Fruit fly (Drosophila melanogaster) whole organism, embryonic: Measurements from ENCODE around the gene htk.

Source experiments
- Abd-B ChIP-seq: fragments of 200-800 bp; sonication (Bioruptor generic); optimal IDR thresholded peaks from 2 replicates; lab custom pipeline; 2018; ENCODE audit warnings: missing biosample characterization, mild to moderate bottlenecking, missing genetic modification characterization, moderate library complexity
- Antp ChIP-seq: fragments of 200-800 bp; sonication (Bioruptor generic); optimal IDR thresholded peaks from 3 replicates; lab custom pipeline; 2016; ENCODE audit warnings: missing biosample characterization, missing genetic modification characterization
- CG1024 ChIP-seq: fragments of 200-800 bp; sonication (Bioruptor generic); IDR thresholded peaks from 2 replicates; pipeline ENCODE4 v1.3.6; 2022; ENCODE audit warnings: missing biosample characterization, missing genetic modification characterization
- CG11723 ChIP-seq: fragments of 200-800 bp; sonication (Bioruptor generic); optimal IDR thresholded peaks from 2 replicates; lab custom pipeline; 2017; ENCODE audit warnings: missing biosample characterization, mild to moderate bottlenecking, missing genetic modification characterization
- CG12155 ChIP-seq: fragments of 200-800 bp; sonication (Bioruptor generic); optimal IDR thresholded peaks from 3 replicates; lab custom pipeline; 2016; ENCODE audit warnings: missing biosample characterization, missing genetic modification characterization
- CG13775 ChIP-seq: fragments of 200-800 bp; sonication (Bioruptor generic); optimal IDR thresholded peaks from 3 replicates; lab custom pipeline; 2017; ENCODE audit warnings: missing biosample characterization, mild to moderate bottlenecking, missing genetic modification characterization
- CG14667 ChIP-seq: fragments of 200-800 bp; sonication (Bioruptor generic); IDR thresholded peaks from 2 replicates; pipeline ENCODE4 v1.3.6; 2022; ENCODE audit warnings: missing biosample characterization, missing genetic modification characterization
- CG2199 ChIP-seq: fragments of 200-800 bp; sonication (Bioruptor generic); IDR thresholded peaks from 3 replicates; pipeline ENCODE4 v1.3.6; 2022; ENCODE audit warnings: missing biosample characterization, missing genetic modification characterization
- CG31441 ChIP-seq: fragments of 200-800 bp; sonication (Bioruptor generic); IDR thresholded peaks from 2 replicates; pipeline ENCODE4 v1.3.6; 2022; ENCODE audit warnings: missing biosample characterization, missing genetic modification characterization
- CG4854 ChIP-seq: fragments of 200-800 bp; sonication (Bioruptor generic); optimal IDR thresholded peaks from 2 replicates; lab custom pipeline; 2016; ENCODE audit warnings: missing biosample characterization, missing genetic modification characterization, inconsistent platforms
- CG6175 ChIP-seq: fragments of 200-800 bp; sonication (Bioruptor generic); IDR thresholded peaks from 3 replicates; pipeline ENCODE4 v1.3.6; 2022; ENCODE audit warnings: missing biosample characterization, missing genetic modification characterization
- CG7786 ChIP-seq: fragments of 200-800 bp; sonication (Bioruptor generic); optimal IDR thresholded peaks from 2 replicates; lab custom pipeline; 2016; ENCODE audit warnings: missing biosample characterization, missing genetic modification characterization
- CG9727 ChIP-seq: fragments of 200-800 bp; sonication (Bioruptor generic); optimal IDR thresholded peaks from 3 replicates; lab custom pipeline; 2017; ENCODE audit warnings: missing biosample characterization, mild to moderate bottlenecking, missing genetic modification characterization
- CHES-1-like ChIP-seq: fragments of 200-800 bp; sonication (Bioruptor generic); optimal IDR thresholded peaks from 2 replicates; lab custom pipeline; 2016; ENCODE audit warnings: missing biosample characterization, missing genetic modification characterization
- Camta ChIP-seq: fragments of 200-800 bp; sonication (Bioruptor generic); optimal IDR thresholded peaks from 2 replicates; lab custom pipeline; 2016; ENCODE audit warnings: missing biosample characterization, missing genetic modification characterization
- Chrac-16 ChIP-seq: fragments of 200-800 bp; sonication (Bioruptor generic); optimal IDR thresholded peaks from 3 replicates; lab custom pipeline; 2016; ENCODE audit warnings: missing biosample characterization, missing genetic modification characterization
- Dp ChIP-seq: fragments of 200-800 bp; sonication (Bioruptor generic); optimal IDR thresholded peaks from 2 replicates; lab custom pipeline; 2018; ENCODE audit warnings: missing biosample characterization, mild to moderate bottlenecking, missing genetic modification characterization, moderate library complexity
- Fer2 ChIP-seq: fragments of 200-800 bp; sonication (Bioruptor generic); optimal IDR thresholded peaks from 2 replicates; lab custom pipeline; 2018; ENCODE audit warnings: missing biosample characterization, mild to moderate bottlenecking, missing genetic modification characterization, moderate library complexity
- Hr51 ChIP-seq, 2 experiments: fragments of 200-800 bp; sonication (Bioruptor generic); optimal IDR thresholded peaks; 2 replicates in 1 of 2; 3 replicates in 1 of 2; lab custom pipeline; 2016 to 2018; ENCODE audit warnings: missing biosample characterization in 2 of 2, missing genetic modification characterization in 2 of 2, mild to moderate bottlenecking in 1 of 2, moderate library complexity in 1 of 2
- Mes4 ChIP-seq: fragments of 200-800 bp; sonication (Bioruptor generic); optimal IDR thresholded peaks from 2 replicates; lab custom pipeline; 2016; ENCODE audit warnings: missing biosample characterization, missing genetic modification characterization
- NC2β ChIP-seq: fragments of 200-800 bp; sonication (Bioruptor generic); optimal IDR thresholded peaks from 2 replicates; lab custom pipeline; 2016; ENCODE audit warnings: missing biosample characterization, missing genetic modification characterization
- Oaz ChIP-seq: fragments of 200-800 bp; sonication (Bioruptor generic); IDR thresholded peaks from 2 replicates; pipeline ENCODE4 v1.3.6; 2022; ENCODE audit warnings: missing biosample characterization, missing genetic modification characterization
- Pdp1 ChIP-seq, 2 experiments: fragments of 200-800 bp; sonication (Bioruptor generic); optimal IDR thresholded peaks; 3 replicates each; lab custom pipeline; 2016; ENCODE audit warnings: missing biosample characterization in 2 of 2, missing genetic modification characterization in 2 of 2, mild to moderate bottlenecking in 1 of 2, moderate library complexity in 1 of 2
- Rx ChIP-seq: fragments of 200-800 bp; sonication (Bioruptor generic); IDR thresholded peaks from 2 replicates; pipeline ENCODE4 v1.3.6; 2022; ENCODE audit warnings: missing biosample characterization, missing genetic modification characterization
- Sox102F ChIP-seq: fragments of 200-800 bp; sonication (Bioruptor generic); optimal IDR thresholded peaks from 2 replicates; lab custom pipeline; 2018; ENCODE audit warnings: missing biosample characterization, mild to moderate bottlenecking, missing genetic modification characterization, moderate library complexity
- Spps ChIP-seq: fragments of 200-800 bp; sonication (Bioruptor generic); optimal IDR thresholded peaks from 2 replicates; lab custom pipeline; 2018; ENCODE audit warnings: missing biosample characterization, mild to moderate bottlenecking, missing genetic modification characterization
- Xbp1 ChIP-seq: fragments of 200-800 bp; sonication (Bioruptor generic); optimal IDR thresholded peaks from 3 replicates; lab custom pipeline; 2016; ENCODE audit warnings: missing biosample characterization, mild to moderate bottlenecking, missing genetic modification characterization
- cad ChIP-seq: fragments of >200 bp; optimal IDR thresholded peaks from 2 replicates; lab custom pipeline; 2017; ENCODE audit warnings: missing biosample characterization, missing genetic modification characterization
- croc ChIP-seq: fragments of 200-800 bp; sonication (Bioruptor generic); conservative IDR thresholded peaks from 3 replicates; pipeline ENCODE4 v1.3.6; 2022; ENCODE audit warnings: missing biosample characterization, missing genetic modification characterization
- dati ChIP-seq: fragments of 200-800 bp; sonication (Bioruptor generic); IDR thresholded peaks from 2 replicates; pipeline ENCODE4 v1.3.6; 2022; ENCODE audit warnings: missing biosample characterization, missing genetic modification characterization
- dimm ChIP-seq: fragments of 200-800 bp; sonication (Bioruptor generic); IDR thresholded peaks from 2 replicates; pipeline ENCODE4 v1.3.6; 2022; ENCODE audit warnings: missing biosample characterization, missing genetic modification characterization
- eyg ChIP-seq: fragments of 200-800 bp; sonication (Bioruptor generic); optimal IDR thresholded peaks from 3 replicates; lab custom pipeline; 2016; ENCODE audit warnings: missing biosample characterization, missing genetic modification characterization
- fd64A ChIP-seq: fragments of 200-800 bp; sonication (Bioruptor generic); optimal IDR thresholded peaks from 3 replicates; lab custom pipeline; 2018; ENCODE audit warnings: missing biosample characterization, mild to moderate bottlenecking, missing genetic modification characterization
- gsb ChIP-seq: fragments of 200-800 bp; sonication (Bioruptor generic); IDR thresholded peaks from 2 replicates; pipeline ENCODE4 v1.3.6; 2022; ENCODE audit warnings: missing biosample characterization, missing genetic modification characterization
- ham ChIP-seq: fragments of 200-800 bp; sonication (Bioruptor generic); IDR thresholded peaks from 2 replicates; pipeline ENCODE4 v1.3.6; 2022; ENCODE audit warnings: missing biosample characterization, missing genetic modification characterization
- hth ChIP-seq: fragments of >200 bp; optimal IDR thresholded peaks from 2 replicates; lab custom pipeline; 2017; ENCODE audit warnings: inconsistent platforms
- jumu ChIP-seq: fragments of 200-800 bp; sonication (Bioruptor generic); optimal IDR thresholded peaks from 3 replicates; lab custom pipeline; 2016; ENCODE audit warnings: missing biosample characterization, missing genetic modification characterization
- lilli ChIP-seq: fragments of 200-800 bp; sonication (Bioruptor generic); optimal IDR thresholded peaks from 3 replicates; lab custom pipeline; 2016; ENCODE audit warnings: missing biosample characterization, missing genetic modification characterization
- nerfin-2 ChIP-seq: fragments of 200-800 bp; sonication (Bioruptor generic); IDR thresholded peaks from 2 replicates; pipeline ENCODE4 v1.3.6; 2022; ENCODE audit warnings: missing biosample characterization, missing genetic modification characterization; ENCODE audit not compliant: partially characterized antibody
- onecut ChIP-seq: fragments of 200-800 bp; sonication (Bioruptor generic); IDR thresholded peaks from 2 replicates; pipeline ENCODE4 v1.3.6; 2022; ENCODE audit warnings: missing biosample characterization, missing genetic modification characterization
- org-1 ChIP-seq: fragments of 200-800 bp; sonication (Bioruptor generic); optimal IDR thresholded peaks from 2 replicates; lab custom pipeline; 2017; ENCODE audit warnings: missing biosample characterization, missing genetic modification characterization
- otp ChIP-seq: fragments of 200-800 bp; sonication (Bioruptor generic); IDR thresholded peaks from 3 replicates; pipeline ENCODE4, ENCODE4 v1.3.6; 2022; ENCODE audit warnings: missing biosample characterization, missing genetic modification characterization
- pan ChIP-seq, 4 experiments: fragments of >200 bp in 3 of 4; fragments of 200-800 bp in 1 of 4; sonication (Bioruptor generic) in 1 of 4; optimal IDR thresholded peaks in 3 of 4; IDR thresholded peaks in 1 of 4; 2 replicates each; pipeline versions ENCODE4 v1.3.6 to Lab custom; 2017 to 2022; ENCODE audit warnings: missing biosample characterization in 2 of 4, missing genetic modification characterization in 2 of 4, mixed read lengths in 1 of 4
- scrt ChIP-seq: fragments of 200-800 bp; sonication (Bioruptor generic); optimal IDR thresholded peaks from 2 replicates; lab custom pipeline; 2018; ENCODE audit warnings: missing biosample characterization, mild to moderate bottlenecking, missing genetic modification characterization, moderate library complexity
- sens ChIP-seq: fragments of 200-800 bp; sonication (Bioruptor generic); peaks from one replicate; lab custom pipeline; 2016; ENCODE audit warnings: missing biosample characterization, missing genetic modification characterization
- so ChIP-seq: fragments of 200-800 bp; sonication (Bioruptor generic); IDR thresholded peaks from 3 replicates; pipeline ENCODE4 v1.3.6; 2022; ENCODE audit warnings: missing biosample characterization, missing genetic modification characterization
- sob ChIP-seq: fragments of 200-800 bp; sonication (Bioruptor generic); IDR thresholded peaks from 2 replicates; pipeline ENCODE4 v1.3.6; 2022; ENCODE audit warnings: missing biosample characterization, missing genetic modification characterization
- tll ChIP-seq, 2 experiments: fragments of 200-800 bp in 1 of 2; fragments of >200 bp in 1 of 2; sonication (Bioruptor generic) in 1 of 2; optimal IDR thresholded peaks; 2 replicates each; lab custom pipeline; 2017 to 2019; ENCODE audit warnings: missing biosample characterization in 2 of 2, missing genetic modification characterization in 2 of 2, mild to moderate bottlenecking in 1 of 2, moderate library complexity in 1 of 2
- tup ChIP-seq: fragments of 200-800 bp; sonication (Bioruptor generic); optimal IDR thresholded peaks from 2 replicates; lab custom pipeline; 2016; ENCODE audit warnings: missing biosample characterization, mild to moderate bottlenecking, missing genetic modification characterization, moderate library complexity

The htk gene

DNA sequence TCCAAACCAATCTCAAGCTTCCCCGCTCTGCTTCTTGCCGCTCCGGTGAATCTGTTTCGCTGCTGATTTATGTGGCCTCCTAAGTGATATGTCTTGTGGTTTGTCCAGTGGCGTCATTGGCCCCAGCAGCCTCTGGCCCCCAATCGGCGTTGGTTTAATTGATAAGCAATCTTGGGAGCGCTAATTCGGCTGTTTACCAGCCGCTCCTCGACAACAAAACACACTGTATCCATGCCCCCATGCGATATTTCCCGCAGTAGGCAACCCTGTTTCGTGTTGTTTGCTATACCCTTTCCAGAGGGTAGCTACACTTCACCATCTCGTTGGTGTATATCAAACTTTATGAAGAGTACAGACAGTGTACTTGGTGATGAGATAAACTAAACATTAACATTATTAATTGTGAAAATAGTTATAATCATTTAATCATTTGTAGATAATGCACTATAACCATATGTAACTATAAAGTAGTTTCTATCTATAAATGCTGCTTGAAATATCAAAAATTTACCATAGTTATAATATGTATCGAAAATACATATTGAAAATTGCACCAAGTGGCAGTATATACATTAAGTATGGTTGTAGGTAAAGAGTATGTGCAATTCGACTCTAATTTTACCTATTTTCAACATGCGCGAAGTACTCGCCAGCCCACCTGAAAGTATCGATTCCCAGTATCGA lies 5.0 kb downstream of the htk start, which contains the start of gene shop (continued):
- no peak for TF ChIP-seq ham (GFP tag; lab: Robert Waterston, UW)
- peak; percentile 50; the same call in 2 of the 3 replicates for TF ChIP-seq croc
- TF ChIP-seq NC2β (GFP tag; lab: Kevin White, UChicago): peak; percentile 7
- TF ChIP-seq lilli (GFP tag; lab: Kevin White, UChicago): peak; percentile 84
- peak; percentile 86 for TF ChIP-seq Abd-B (GFP tag; lab: Kevin White, UChicago)
- TF ChIP-seq tll (GFP tag; optimal IDR thresholded peaks at IDR 0.05; lab: Kevin White, UChicago): no peak
- TF ChIP-seq Sox102F (GFP tag; lab: Kevin White, UChicago): peak; percentile 88
- peak; percentile 52 for TF ChIP-seq CHES-1-like (GFP tag; lab: Kevin White, UChicago)
- peak; percentile 94 for TF ChIP-seq CG31441 (GFP tag; lab: Robert Waterston, UW)
- TF ChIP-seq Mes4 (GFP tag; lab: Kevin White, UChicago): peak; percentile 65
- peak; percentile 15 for TF ChIP-seq tup
- TF ChIP-seq CG1024 (GFP tag; lab: Robert Waterston, UW): peak; percentile 37; the same call in 1 of the 2 replicates
- no peak for TF ChIP-seq nerfin-2 (GFP tag; lab: Robert Waterston, UW)
- peak; percentile 84 for TF ChIP-seq Chrac-16 (GFP tag; lab: Kevin White, UChicago)
- no peak for TF ChIP-seq Rx (GFP tag; lab: Robert Waterston, UW)
- peak; percentile 65 for TF ChIP-seq scrt (GFP tag; lab: Kevin White, UChicago)
- TF ChIP-seq onecut (GFP tag; lab: Robert Waterston, UW): peak; percentile 60
- TF ChIP-seq CG14667 (GFP tag; lab: Robert Waterston, UW): peak; percentile 63
- peak; percentile 76 for TF ChIP-seq sob (GFP tag; lab: Robert Waterston, UW)
- TF ChIP-seq hth (lab: Kevin White, UChicago): no peak
- TF ChIP-seq Fer2: peak; percentile 71
- TF ChIP-seq CG13775: peak; percentile 83
- TF ChIP-seq jumu (GFP tag; lab: Kevin White, UChicago): peak; percentile 61
- peak; percentile 49 for TF ChIP-seq Spps (tag; lab: Kevin White, UChicago)
- TF ChIP-seq otp: peak; percentile 39; the same call in 1 of the 3 replicates
- peak; percentile 64 to 89 for TF ChIP-seq Hr51 (GFP tag; optimal IDR thresholded peaks at IDR 0.05; lab: Kevin White, UChicago)
- TF ChIP-seq Oaz (GFP tag; lab: Robert Waterston, UW): no peak
- peak; percentile 56; the same call in 1 of the 3 replicates for TF ChIP-seq CG6175 (GFP tag; lab: Robert Waterston, UW)
- peak; percentile 63 for TF ChIP-seq Camta (GFP tag; lab: Kevin White, UChicago)
- TF ChIP-seq dati (GFP tag; lab: Robert Waterston, UW): no peak
- TF ChIP-seq Dp (GFP tag; lab: Kevin White, UChicago): no peak
- TF ChIP-seq gsb: peak; percentile 59; the same call in 1 of the 2 replicates
- TF ChIP-seq eyg: no peak
- peak in 1 of 2 experiments; percentile 74 for TF ChIP-seq Pdp1 (GFP tag; optimal IDR thresholded peaks at IDR 0.05; lab: Kevin White, UChicago)
- TF ChIP-seq CG9727: peak; percentile 87
- TF ChIP-seq CG12155 (GFP tag; lab: Kevin White, UChicago): peak; percentile 76
- TF ChIP-seq Antp (GFP tag; lab: Kevin White, UChicago): peak; percentile 43
- peak; percentile 51 for TF ChIP-seq CG4854 (GFP tag; lab: Kevin White, UChicago)
- peak; percentile 80 for TF ChIP-seq org-1
- TF ChIP-seq Xbp1 (GFP tag; lab: Kevin White, UChicago): peak; percentile 92
- TF ChIP-seq CG2199 (GFP tag; lab: Robert Waterston, UW): no peak
- TF ChIP-seq CG7786 (GFP tag; lab: Kevin White, UChicago): peak; percentile 74
- TF ChIP-seq CG11723 (GFP tag; lab: Kevin White, UChicago): peak; percentile 80
- no peak for TF ChIP-seq cad (GFP tag; lab: Kevin White, UChicago)
- TF ChIP-seq sens (GFP tag; lab: Kevin White, UChicago): peak; percentile 91
- TF ChIP-seq pan (optimal IDR thresholded peaks at IDR 0.05; lab: Kevin White, UChicago): no peak
- TF ChIP-seq pan (GFP tag; optimal IDR thresholded peaks at IDR 0.05 in 1 of 2, IDR thresholded peaks at IDR 0.05 in 1 of 2): peak in 1 of 2 experiments; percentile 77
- TF ChIP-seq dimm: 0 out of 2 replicates have a peak, but pooled peaks have one; percentile 29
- peak; percentile 83; the same call in 2 of the 3 replicates for TF ChIP-seq so (GFP tag; lab: Robert Waterston, UW)
- peak; percentile 40 for TF ChIP-seq fd64A (GFP tag; lab: Kevin White, UChicago)
